Worm (Caenorhabditis elegans) whole organism, mixed stage, embryonic: ENCODE measurements around the gene C44C10.15.
A peak's percentile ranks its signal among the peaks of the same experiment; 100 is the strongest.

Experiments
- M03D4.4 ChIP-seq: sonication (generic microtip); optimal IDR thresholded peaks from 2 replicates; lab custom pipeline; 2017; ENCODE audit warnings: mild to moderate bottlenecking, missing genetic modification characterization, missing compliant biosample characterization
- blmp-1 ChIP-seq: fragments of 150-350 bp; optimal IDR thresholded peaks from 2 replicates; lab custom pipeline; 2014; ENCODE audit warnings: missing biosample characterization, missing genetic modification characterization
- ceh-43 ChIP-seq: fragments of 200-800 bp; sonication (Bioruptor generic); optimal IDR thresholded peaks from 2 replicates; lab custom pipeline; 2018; ENCODE audit warnings: mild to moderate bottlenecking, missing genetic modification characterization, moderate library complexity, missing compliant biosample characterization
- ceh-83 ChIP-seq: fragments of 200-800 bp; sonication (Bioruptor generic); optimal IDR thresholded peaks from 2 replicates; lab custom pipeline; 2018; ENCODE audit warnings: mild to moderate bottlenecking, missing genetic modification characterization, missing compliant biosample characterization
- ces-1 ChIP-seq: fragments of 150-350 bp; optimal IDR thresholded peaks from 2 replicates; lab custom pipeline; 2014; ENCODE audit warnings: missing biosample characterization, missing genetic modification reagents, missing genetic modification characterization
- elt-3 ChIP-seq: fragments of 150-350 bp; optimal IDR thresholded peaks from 2 replicates; lab custom pipeline; 2014; ENCODE audit warnings: missing biosample characterization, missing genetic modification characterization
- flh-1 ChIP-seq: fragments of 200-800 bp; sonication (Bioruptor generic); optimal IDR thresholded peaks from 2 replicates; lab custom pipeline; 2018; ENCODE audit warnings: mild to moderate bottlenecking, missing genetic modification characterization, moderate library complexity, missing compliant biosample characterization
- ham-2 ChIP-seq: fragments of 200-800 bp; sonication (Bioruptor generic); optimal IDR thresholded peaks from 2 replicates; lab custom pipeline; 2018; ENCODE audit warnings: mild to moderate bottlenecking, missing genetic modification characterization, missing compliant biosample characterization
- hlh-1 ChIP-seq: fragments of 150-350 bp; optimal IDR thresholded peaks from 2 replicates; lab custom pipeline; 2014; ENCODE audit warnings: missing biosample characterization, missing genetic modification reagents, missing genetic modification characterization
- lin-13 ChIP-seq: fragments of 150-350 bp; optimal IDR thresholded peaks from 2 replicates; lab custom pipeline; 2014; ENCODE audit warnings: missing biosample characterization, missing genetic modification characterization
- lin-32 ChIP-seq: fragments of 200-800 bp; sonication (Bioruptor generic); optimal IDR thresholded peaks from 2 replicates; lab custom pipeline; 2018; ENCODE audit warnings: mild to moderate bottlenecking, missing genetic modification characterization, missing compliant biosample characterization
- lsy-2 ChIP-seq: fragments of 150-350 bp; optimal IDR thresholded peaks from 2 replicates; lab custom pipeline; 2014; ENCODE audit warnings: missing biosample characterization, missing genetic modification characterization
- mab-5 ChIP-seq: fragments of 150-350 bp; optimal IDR thresholded peaks from 2 replicates; lab custom pipeline; 2014; ENCODE audit warnings: missing biosample characterization, missing genetic modification characterization
- mls-2 ChIP-seq: sonication (generic microtip); optimal IDR thresholded peaks from 2 replicates; lab custom pipeline; 2016; ENCODE audit warnings: mild to moderate bottlenecking, missing genetic modification characterization, moderate library complexity, missing compliant biosample characterization
- nhr-12 ChIP-seq: fragments of 150-350 bp; optimal IDR thresholded peaks from 2 replicates; lab custom pipeline; 2014; ENCODE audit warnings: missing biosample characterization, missing genetic modification characterization
- nhr-2 ChIP-seq: fragments of 150-350 bp; optimal IDR thresholded peaks from 2 replicates; lab custom pipeline; 2014; ENCODE audit warnings: missing biosample characterization, missing genetic modification characterization
- nhr-237 ChIP-seq: fragments of 150-350 bp; optimal IDR thresholded peaks from 2 replicates; lab custom pipeline; 2014; ENCODE audit warnings: missing biosample characterization, missing genetic modification characterization
- nhr-28 ChIP-seq: fragments of 150-350 bp; optimal IDR thresholded peaks from 2 replicates; lab custom pipeline; 2014; ENCODE audit warnings: missing biosample characterization, missing genetic modification characterization
- nhr-76 ChIP-seq: sonication (generic microtip); optimal IDR thresholded peaks from 2 replicates; lab custom pipeline; 2017; ENCODE audit warnings: missing biosample characterization, missing genetic modification characterization
- pha-4 ChIP-seq: fragments of 150-350 bp; optimal IDR thresholded peaks from 2 replicates; lab custom pipeline; 2018; ENCODE audit warnings: missing biosample characterization, missing genetic modification reagents, missing genetic modification characterization
- sem-2 ChIP-seq: fragments of 200-800 bp; sonication (Bioruptor generic); optimal IDR thresholded peaks from 2 replicates; lab custom pipeline; 2018; ENCODE audit warnings: mild to moderate bottlenecking, missing genetic modification characterization, missing compliant biosample characterization
- snpc-4 ChIP-seq: fragments of 150-350 bp; optimal IDR thresholded peaks from 2 replicates; lab custom pipeline; 2014; ENCODE audit warnings: missing biosample characterization, missing genetic modification characterization
- sptf-1 ChIP-seq: sonication (generic microtip); optimal IDR thresholded peaks from 2 replicates; lab custom pipeline; 2017; ENCODE audit warnings: mild to moderate bottlenecking, missing genetic modification characterization, moderate library complexity, missing compliant biosample characterization
- tbx-8 ChIP-seq: fragments of 200-800 bp; sonication (Bioruptor generic); optimal IDR thresholded peaks from 2 replicates; lab custom pipeline; 2018; ENCODE audit warnings: mild to moderate bottlenecking, missing genetic modification characterization, moderate library complexity, missing compliant biosample characterization
- unc-120 ChIP-seq: sonication (generic microtip); optimal IDR thresholded peaks from 2 replicates; lab custom pipeline; 2017; ENCODE audit warnings: missing genetic modification characterization, missing compliant biosample characterization; ENCODE audit not compliant: poor library complexity, severe bottlenecking
- unc-39 ChIP-seq: fragments of 150-350 bp; optimal IDR thresholded peaks from 2 replicates; lab custom pipeline; 2014; ENCODE audit warnings: missing biosample characterization, missing genetic modification characterization
- unc-62 ChIP-seq: fragments of 150-350 bp; optimal IDR thresholded peaks from 2 replicates; lab custom pipeline; 2014; ENCODE audit warnings: missing biosample characterization, missing genetic modification reagents, missing genetic modification characterization
- zip-8 ChIP-seq: fragments of 150-350 bp; optimal IDR thresholded peaks from 2 replicates; lab custom pipeline; 2014; ENCODE audit warnings: missing biosample characterization, missing genetic modification characterization
- ztf-11 ChIP-seq: fragments of 150-350 bp; optimal IDR thresholded peaks from 2 replicates; lab custom pipeline; 2014; ENCODE audit warnings: missing biosample characterization, missing genetic modification characterization

The C44C10.15 gene

ce11 chrX:11700263-11700662 is at the start of gene C44C10.15:
TSS of gene C44C10.15 (minus strand) at chrX:11700363.
- no peak for TF ChIP-seq ztf-11 (tag; lab: Kevin White, UChicago)

DNA sequence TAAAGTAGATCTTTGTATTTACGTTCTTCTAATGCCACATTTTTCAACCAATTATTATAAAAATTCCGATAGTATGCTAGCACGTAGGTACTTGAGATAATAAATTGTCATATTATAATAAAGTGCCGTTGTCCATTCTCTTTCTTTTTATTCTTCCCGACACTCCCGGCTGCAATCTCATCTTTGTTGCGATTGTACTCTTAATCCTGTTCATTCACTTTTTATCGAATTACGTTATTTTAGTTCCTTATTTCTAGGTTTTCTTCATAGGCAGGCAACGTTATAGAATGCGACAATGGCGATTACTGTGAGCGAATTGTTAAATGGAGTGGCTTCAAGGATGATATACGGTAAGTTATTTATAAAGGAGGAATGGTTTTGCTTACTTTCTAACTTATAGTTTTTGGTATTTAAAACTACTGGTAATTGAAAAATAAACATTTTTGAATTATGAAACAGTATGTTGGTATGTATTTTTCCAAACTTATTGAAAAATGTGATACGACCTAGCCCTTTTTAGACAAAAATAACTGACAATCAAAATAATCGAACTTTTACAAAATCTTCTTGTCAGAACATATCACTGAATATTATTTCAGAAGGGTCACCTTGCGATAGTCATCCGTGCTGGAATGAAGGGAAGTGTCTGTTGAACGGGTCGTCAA is 45.8 kb upstream of the C44C10.15 start, which contains the start of gene C40H5.2:
Gene C40H5.2 (plus strand): TSS at position 256 of the 665 bp plus-strand sequence.
- no peak for TF ChIP-seq flh-1 (GFP tag; lab: Kevin White, UChicago)
- peak; percentile 15 for TF ChIP-seq ces-1 (GFP tag; lab: Kevin White, UChicago)
- no peak for TF ChIP-seq hlh-1
- no peak for TF ChIP-seq blmp-1 (tag; lab: Kevin White, UChicago)
- TF ChIP-seq, all 35 proteins: peak for 1

ce11 chrX:11743723-11744122 is 43.6 kb upstream of the C44C10.15 start:
- no peak for TF ChIP-seq nhr-2
- peak; percentile 78 for TF ChIP-seq ces-1 (GFP tag; lab: Kevin White, UChicago)

DNA sequence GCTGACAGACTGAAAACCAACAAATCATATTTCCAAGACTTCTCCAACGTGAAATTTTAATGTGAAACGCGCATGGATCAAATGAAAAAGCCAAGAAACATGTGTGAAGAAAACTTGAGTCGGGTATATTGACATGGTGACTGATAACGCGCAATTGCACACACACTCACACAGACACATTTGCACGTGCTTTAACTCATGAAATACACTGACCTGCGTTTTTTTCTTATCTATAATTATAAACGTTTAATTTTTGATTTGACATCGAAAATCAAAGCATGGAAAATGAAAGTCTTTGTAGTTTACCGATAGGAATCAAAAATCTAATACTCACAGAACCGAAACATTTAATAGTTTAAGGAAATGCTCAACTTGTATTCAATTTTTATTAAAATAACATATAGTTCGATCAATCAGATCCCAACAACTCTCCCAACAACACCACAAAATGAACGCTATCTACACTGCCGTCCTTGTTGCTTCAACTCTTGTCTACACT is 38.5 kb upstream of the C44C10.15 start, which contains the start of gene nspa-9:
Gene nspa-9 (plus strand): TSS at position 449 of the 499 bp plus-strand sequence.
- TF ChIP-seq pha-4 (tag; lab: Kevin White, UChicago) (no peak), hlh-1 (no peak), M03D4.4 (tag; lab: Kevin White, UChicago) (no peak)

DNA sequence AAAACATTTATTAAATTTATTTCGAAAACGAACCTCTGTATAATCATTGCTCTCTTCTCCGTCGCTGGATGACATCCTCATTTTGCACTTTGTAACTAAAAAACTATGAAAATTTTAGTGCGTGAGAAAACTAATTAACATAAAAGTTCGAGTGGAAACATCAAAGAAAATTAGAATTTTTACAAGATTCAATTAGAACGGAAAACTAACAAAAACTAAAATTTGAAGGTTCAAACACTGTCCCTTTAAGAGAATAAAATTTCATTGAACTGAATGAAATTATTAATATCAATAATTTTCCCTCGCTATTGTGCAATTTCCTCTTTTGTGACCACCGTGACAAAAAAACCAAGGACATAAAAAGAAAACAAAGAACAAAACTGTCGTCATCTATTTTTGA is 36.9 kb upstream of the C44C10.15 start, which contains the start of gene D1053.3:
Gene D1053.3 (minus strand): TSS at position 101 of the 400 bp plus-strand sequence.
- no peak for TF ChIP-seq tbx-8
- TF ChIP-seq mls-2 (tag; lab: Kevin White, UChicago) = no peak
- no peak for TF ChIP-seq elt-3 (tag; lab: Kevin White, UChicago)
- no peak for TF ChIP-seq nhr-28 (tag; lab: Kevin White, UChicago)
- no peak for TF ChIP-seq unc-120 (tag; lab: Kevin White, UChicago)
- no peak for TF ChIP-seq ceh-43 (GFP tag; lab: Kevin White, UChicago)
- TF ChIP-seq nhr-2 = no peak
- no peak for TF ChIP-seq unc-39 (tag; lab: Kevin White, UChicago)
- TF ChIP-seq M03D4.4 (tag; lab: Kevin White, UChicago) = no peak
- TF ChIP-seq unc-62 (GFP tag; lab: Kevin White, UChicago) = no peak
- TF ChIP-seq lsy-2 (tag; lab: Kevin White, UChicago) = no peak
- no peak for TF ChIP-seq sptf-1
- TF ChIP-seq ceh-83 (GFP tag; lab: Kevin White, UChicago) = no peak

ce11 chrX:11734110-11734509 is 33.9 kb upstream of the C44C10.15 start:
- TF ChIP-seq tbx-8 (no peak), M03D4.4 (tag; lab: Kevin White, UChicago) (no peak), unc-120 (tag; lab: Kevin White, UChicago) (no peak), nhr-28 (tag; lab: Kevin White, UChicago) (no peak), nhr-76 (tag; lab: Kevin White, UChicago) (no peak), ztf-11 (tag; lab: Kevin White, UChicago) (no peak), sem-2 (no peak), unc-39 (tag; lab: Kevin White, UChicago) (no peak), lsy-2 (tag; lab: Kevin White, UChicago) (no peak), nhr-12 (tag; lab: Kevin White, UChicago) (no peak), hlh-1 (no peak), ham-2 (GFP tag; lab: Kevin White, UChicago) (no peak), lin-32 (GFP tag; lab: Kevin White, UChicago) (no peak)

ce11 chrX:11732752-11733151 is 32.6 kb upstream of the C44C10.15 start:
- TF ChIP-seq lin-32 (GFP tag; lab: Kevin White, UChicago) = no peak

- no peak for TF ChIP-seq nhr-12 (tag; lab: Kevin White, UChicago)
- TF ChIP-seq nhr-2 = no peak
- TF ChIP-seq lin-13 (tag; lab: Kevin White, UChicago) = no peak
- no peak for TF ChIP-seq lsy-2 (tag; lab: Kevin White, UChicago)
- TF ChIP-seq nhr-237 = no peak
- no peak for TF ChIP-seq flh-1 (GFP tag; lab: Kevin White, UChicago)
- no peak for TF ChIP-seq mab-5
- no peak for TF ChIP-seq elt-3 (tag; lab: Kevin White, UChicago)
- TF ChIP-seq zip-8 (tag; lab: Kevin White, UChicago) = no peak
- TF ChIP-seq unc-62 (GFP tag; lab: Kevin White, UChicago) = no peak
- no peak for TF ChIP-seq ceh-83 (GFP tag; lab: Kevin White, UChicago)
- TF ChIP-seq pha-4 (tag; lab: Kevin White, UChicago) = no peak
- TF ChIP-seq snpc-4 (tag; lab: Kevin White, UChicago) = no peak
- TF ChIP-seq sem-2 = no peak
- no peak for TF ChIP-seq blmp-1 (tag; lab: Kevin White, UChicago)
Measured at ce11 chrX:11727761-11728160, 27.6 kb upstream of the C44C10.15 start, which contains the start of the genes gst-42 and D1053.2. TSS of gene gst-42 (minus strand) at chrX:11727936. TSS of gene D1053.2 (plus strand) at chrX:11728151.
